Fruit fly (Drosophila melanogaster): ENCODE measurements around the gene CG14664.

- no peak for TF ChIP-seq Sin3A (optimal IDR thresholded peaks at IDR 0.05)
- TF ChIP-seq h (optimal IDR thresholded peaks at IDR 0.05), result no peak
- TF ChIP-seq Myc (optimal IDR thresholded peaks at IDR 0.05), result no peak
These were observed 8.3 kb downstream of the CG14664 start, which contains the start of the genes Kat60 and Mms19 for dm6 chr3R:5232197-5232607.
